Fruit fly (Drosophila melanogaster): ENCODE data around the gene Cyp28a5.

Cyp28a5 gene

dm6 chr2L:14011591-14012303 is 34.6 kb downstream of the Cyp28a5 start (continued):
- TF ChIP-seq CG11247 (GFP tag; IDR thresholded peaks at IDR 0.05) (peak; percentile 31; the same call in 1 of the 2 replicates), CG2875 (GFP tag; optimal IDR thresholded peaks at IDR 0.05) (no peak), CG10565 (GFP tag; optimal IDR thresholded peaks at IDR 0.05) (no peak), Dfd (GFP tag; optimal IDR thresholded peaks at IDR 0.05) (no peak), dimm (GFP tag; IDR thresholded peaks at IDR 0.05) (no peak), CG42726 (GFP tag; IDR thresholded peaks at IDR 0.05; ENCODE audit: partially characterized antibody) (peak; percentile 50; the same call in 1 of the 2 replicates), Sry-β (GFP tag; optimal IDR thresholded peaks at IDR 0.05) (no peak), CG6175 (GFP tag; IDR thresholded peaks at IDR 0.05) (no peak), H2.0 (GFP tag; IDR thresholded peaks at IDR 0.05) (peak; percentile 53; the same call in 1 of the 2 replicates), ci (GFP tag; IDR thresholded peaks at IDR 0.05) (peak; percentile 65; the same call in 2 of the 3 replicates), seq (GFP tag; IDR thresholded peaks at IDR 0.05) (no peak), sisA (GFP tag; IDR thresholded peaks at IDR 0.05) (no peak; the same call in 1 of the 2 replicates), CG18599 (GFP tag; optimal IDR thresholded peaks at IDR 0.05) (peak; percentile 59), Dek (tag; optimal IDR thresholded peaks at IDR 0.05) (peak; percentile 53), CG3726 (GFP tag; IDR thresholded peaks at IDR 0.05) (no peak), Fer3 (tag; optimal IDR thresholded peaks at IDR 0.05) (peak; percentile 30), CG43689 (GFP tag; IDR thresholded peaks at IDR 0.05) (peak; percentile 17; the same call in 1 of the 2 replicates), Taf1 (GFP tag; IDR thresholded peaks at IDR 0.05) (no peak), CG4404 (GFP tag; IDR thresholded peaks at IDR 0.05) (no peak), gt (GFP tag; IDR thresholded peaks at IDR 0.05) (no peak), CG10366 (GFP tag; IDR thresholded peaks at IDR 0.05) (peak; percentile 48), CG7839 (tag; optimal IDR thresholded peaks at IDR 0.05) (peak; percentile 62), ems (GFP tag; optimal IDR thresholded peaks at IDR 0.05) (no peak), CG12071 (GFP tag; optimal IDR thresholded peaks at IDR 0.05) (no peak), pita (GFP tag; optimal IDR thresholded peaks at IDR 0.05) (peak; percentile 47), Dll (GFP tag; IDR thresholded peaks at IDR 0.05; ENCODE audit: partially characterized antibody) (no peak), grn (GFP tag; optimal IDR thresholded peaks at IDR 0.05) (peak; percentile 26), CG17802 (tag; optimal IDR thresholded peaks at IDR 0.05) (no peak), HLH3B (GFP tag; IDR thresholded peaks at IDR 0.05) (0 out of 2 replicates have a peak, but pooled peaks have one; percentile 17), C15 (GFP tag; IDR thresholded peaks at IDR 0.05) (no peak), CG12299 (tag; optimal IDR thresholded peaks at IDR 0.05) (peak; percentile 26), CG31441 (GFP tag; IDR thresholded peaks at IDR 0.05) (peak; percentile 35; the same call in 1 of the 2 replicates), al (GFP tag; IDR thresholded peaks at IDR 0.05) (peak; percentile 39; the same call in 1 of the 2 replicates), CG3838 (GFP tag; optimal IDR thresholded peaks at IDR 0.05) (no peak), PHDP (tag; optimal IDR thresholded peaks at IDR 0.05) (peak; percentile 56), CG11696 (GFP tag; IDR thresholded peaks at IDR 0.05) (no peak), CG2120 (GFP tag; optimal IDR thresholded peaks at IDR 0.05) (peak; percentile 37), Dbx (GFP tag; IDR thresholded peaks at IDR 0.05) (peak; percentile 71; the same call in 2 of the 3 replicates), CG14860 (GFP tag; IDR thresholded peaks at IDR 0.05; ENCODE audit: partially characterized antibody) (no peak), zfh2 (GFP tag; optimal IDR thresholded peaks at IDR 0.05) (no peak), CG8388 (GFP tag; optimal IDR thresholded peaks at IDR 0.05) (peak; percentile 100), CG11504 (tag; optimal IDR thresholded peaks at IDR 0.05) (peak; percentile 56), Eip74EF (GFP tag; optimal IDR thresholded peaks at IDR 0.05) (no peak), bigmax (GFP tag; optimal IDR thresholded peaks at IDR 0.05) (no peak)
